Worm (Caenorhabditis elegans) whole organism, L4 larva: ENCODE results near the gene cpsf-4.

Experiments used
- D1046.2 ChIP-seq: fragments of 200-800 bp; sonication (Bioruptor generic); IDR thresholded peaks from 2 replicates; pipeline ENCODE4 v1.3.6; 2022; ENCODE audit warnings: missing genetic modification characterization, missing compliant biosample characterization
- F26F4.8 ChIP-seq: fragments of 200-800 bp; sonication (Bioruptor generic); conservative IDR thresholded peaks from 2 replicates; pipeline ENCODE4 v1.3.6; 2022; ENCODE audit warnings: missing genetic modification characterization, missing compliant biosample characterization
- F37D6.2 ChIP-seq: sonication (generic microtip); optimal IDR thresholded peaks from 2 replicates; lab custom pipeline; 2016; ENCODE audit warnings: mild to moderate bottlenecking, missing genetic modification characterization, missing compliant biosample characterization
- F44E2.7 ChIP-seq: fragments of 200-800 bp; sonication (Bioruptor generic); IDR thresholded peaks from 2 replicates; pipeline ENCODE4 v2.1.2; 2022; ENCODE audit warnings: missing genetic modification characterization, missing compliant biosample characterization
- R02D3.7 ChIP-seq: fragments of 150-350 bp; sonication (generic microtip); optimal IDR thresholded peaks from 3 replicates; lab custom pipeline; 2014; ENCODE audit warnings: missing biosample characterization, missing genetic modification characterization
- T20F7.1 ChIP-seq: fragments of 200-800 bp; sonication (Bioruptor generic); optimal IDR thresholded peaks from 2 replicates; lab custom pipeline; 2018; ENCODE audit warnings: mild to moderate bottlenecking, missing genetic modification characterization, missing compliant biosample characterization
- T26A8.4 ChIP-seq: fragments of 200-800 bp; sonication (Bioruptor generic); IDR thresholded peaks from 2 replicates; pipeline ENCODE4 v1.3.6; 2022; ENCODE audit warnings: missing genetic modification characterization, missing compliant biosample characterization
- Y48G9A.11 ChIP-seq: fragments of 200-800 bp; sonication (Bioruptor generic); IDR thresholded peaks from 2 replicates; pipeline ENCODE4 v1.3.6; 2022; ENCODE audit warnings: missing genetic modification reagents, missing genetic modification characterization, missing compliant biosample characterization
- Y75B8A.6 ChIP-seq: fragments of 200-800 bp; sonication (Bioruptor generic); IDR thresholded peaks from 2 replicates; pipeline ENCODE4 v1.3.6; 2022; ENCODE audit warnings: missing genetic modification reagents, missing genetic modification characterization, missing compliant biosample characterization
- ZK546.5 ChIP-seq, 2 experiments: sonication (generic microtip); optimal IDR thresholded peaks; 2 replicates each; lab custom pipeline; 2017; ENCODE audit warnings: missing biosample characterization in 2 of 2, missing genetic modification characterization in 2 of 2
- aha-1 ChIP-seq: fragments of 150-350 bp; peaks from one replicate; lab custom pipeline; 2014; ENCODE audit warnings: missing biosample characterization, missing genetic modification characterization
- attf-4 ChIP-seq: sonication (generic microtip); optimal IDR thresholded peaks from 3 replicates; lab custom pipeline; 2017; ENCODE audit warnings: missing biosample characterization, missing genetic modification characterization
- ceh-28 ChIP-seq: fragments of 150-350 bp; optimal IDR thresholded peaks from 2 replicates; lab custom pipeline; 2014; ENCODE audit warnings: missing biosample characterization, missing genetic modification reagents, missing genetic modification characterization
- ceh-82 ChIP-seq: sonication (generic microtip); optimal IDR thresholded peaks from 2 replicates; lab custom pipeline; 2017; ENCODE audit warnings: missing biosample characterization, missing genetic modification characterization
- ces-1 ChIP-seq: fragments of 150-350 bp; sonication (generic microtip); optimal IDR thresholded peaks from 4 replicates; lab custom pipeline; 2014; ENCODE audit warnings: missing biosample characterization, missing genetic modification reagents, missing genetic modification characterization
- ctbp-1 ChIP-seq: fragments of 200-800 bp; sonication (Bioruptor generic); IDR thresholded peaks from 2 replicates; pipeline ENCODE4 v1.3.6; 2022; ENCODE audit warnings: missing genetic modification reagents, missing genetic modification characterization, missing compliant biosample characterization
- dmd-6 ChIP-seq: fragments of 200-800 bp; sonication (Bioruptor generic); IDR thresholded peaks from 2 replicates; pipeline ENCODE4 v1.3.6; 2022; ENCODE audit warnings: missing genetic modification reagents, missing genetic modification characterization, missing compliant biosample characterization
- dmd-8 ChIP-seq: fragments of 200-800 bp; sonication (Bioruptor generic); IDR thresholded peaks from 2 replicates; pipeline ENCODE4 v1.3.6; 2022; ENCODE audit warnings: missing genetic modification characterization, missing compliant biosample characterization
- dmd-9 ChIP-seq: fragments of 200-800 bp; sonication (Bioruptor generic); IDR thresholded peaks from 2 replicates; pipeline ENCODE4 v1.3.6; 2022; ENCODE audit warnings: missing genetic modification reagents, missing genetic modification characterization, missing compliant biosample characterization
- dve-1 ChIP-seq: sonication (generic microtip); optimal IDR thresholded peaks from 2 replicates; lab custom pipeline; 2017; ENCODE audit warnings: antibody characterized with exemption, mild to moderate bottlenecking, missing genetic modification characterization, missing compliant biosample characterization; ENCODE audit not compliant: insufficient read depth
- egl-27 ChIP-seq: sonication (generic microtip); optimal IDR thresholded peaks from 3 replicates; lab custom pipeline; 2017; ENCODE audit warnings: missing biosample characterization, missing genetic modification reagents, missing genetic modification characterization
- egl-43 ChIP-seq: fragments of 200-800 bp; sonication (Bioruptor generic); IDR thresholded peaks from 2 replicates; pipeline ENCODE4 v1.3.6; 2022; ENCODE audit warnings: missing genetic modification reagents, missing genetic modification characterization, missing compliant biosample characterization
- gei-8 ChIP-seq: fragments of 200-800 bp; sonication (Bioruptor generic); optimal IDR thresholded peaks from 2 replicates; lab custom pipeline; 2018; ENCODE audit warnings: mild to moderate bottlenecking, missing genetic modification characterization, missing compliant biosample characterization
- hif-1 ChIP-seq, 2 experiments: sonication (generic microtip); optimal IDR thresholded peaks; 2 replicates each; lab custom pipeline; 2016 to 2017; ENCODE audit warnings: missing compliant biosample characterization in 2 of 2, missing genetic modification characterization in 2 of 2, missing genetic modification reagents in 2 of 2, missing genotype in 2 of 2, mild to moderate bottlenecking in 1 of 2
- hlh-11 ChIP-seq: fragments of 200-800 bp; sonication (Bioruptor generic); optimal IDR thresholded peaks from 2 replicates; lab custom pipeline; 2018; ENCODE audit warnings: mild to moderate bottlenecking, missing genetic modification characterization, missing compliant biosample characterization
- hmg-1.1 ChIP-seq: fragments of 200-800 bp; sonication (Bioruptor generic); IDR thresholded peaks from 2 replicates; pipeline ENCODE4 v1.3.6; 2022; ENCODE audit warnings: missing genetic modification reagents, missing genetic modification characterization, missing compliant biosample characterization
- jun-1 ChIP-seq: fragments of 150-350 bp; optimal IDR thresholded peaks from 2 replicates; lab custom pipeline; 2014; ENCODE audit warnings: missing biosample characterization, missing genetic modification reagents, missing genetic modification characterization
- lin-13 ChIP-seq: fragments of 150-350 bp; optimal IDR thresholded peaks from 2 replicates; lab custom pipeline; 2014; ENCODE audit warnings: missing biosample characterization, missing genetic modification reagents, missing genetic modification characterization
- lin-29 ChIP-seq: fragments of 200-800 bp; sonication (Bioruptor generic); IDR thresholded peaks from 2 replicates; pipeline ENCODE4 v1.3.6; 2022; ENCODE audit warnings: missing genetic modification reagents, missing genetic modification characterization, missing compliant biosample characterization
- lin-38 ChIP-seq: fragments of 200-800 bp; sonication (Bioruptor generic); IDR thresholded peaks from 2 replicates; pipeline ENCODE4 v1.3.6; 2022; ENCODE audit warnings: missing genetic modification reagents, missing genetic modification characterization, missing compliant biosample characterization
- lsy-2 ChIP-seq, 2 experiments: fragments of 150-350 bp in 1 of 2; sonication (generic microtip) in 1 of 2; optimal IDR thresholded peaks; 2 replicates each; lab custom pipeline; 2014 to 2017; ENCODE audit warnings: missing biosample characterization in 2 of 2, missing genetic modification characterization in 2 of 2
- madf-5 ChIP-seq, 2 experiments: fragments of 200-800 bp; sonication (Bioruptor generic); IDR thresholded peaks; 2 replicates each; pipeline ENCODE4 v1.3.6; 2022; ENCODE audit warnings: missing compliant biosample characterization in 2 of 2, missing genetic modification characterization in 2 of 2
- mep-1 ChIP-seq: fragments of 150-350 bp; sonication (generic microtip); optimal IDR thresholded peaks from 3 replicates; lab custom pipeline; 2014; ENCODE audit warnings: missing biosample characterization, missing genetic modification characterization
- nhr-10 ChIP-seq: fragments of 150-350 bp; optimal IDR thresholded peaks from 2 replicates; lab custom pipeline; 2014; ENCODE audit warnings: missing biosample characterization, missing genetic modification characterization
- nhr-102 ChIP-seq: sonication (generic microtip); optimal IDR thresholded peaks from 2 replicates; lab custom pipeline; 2016; ENCODE audit warnings: mild to moderate bottlenecking, missing genetic modification characterization, moderate library complexity, missing compliant biosample characterization
- nhr-111 ChIP-seq: fragments of 200-800 bp; sonication (Bioruptor generic); optimal IDR thresholded peaks from 2 replicates; lab custom pipeline; 2018; ENCODE audit warnings: mild to moderate bottlenecking, missing genetic modification characterization, missing compliant biosample characterization
- nhr-25 ChIP-seq: sonication (generic microtip); optimal IDR thresholded peaks from 2 replicates; lab custom pipeline; 2017; ENCODE audit warnings: missing genetic modification characterization, mild to moderate bottlenecking, missing compliant biosample characterization, antibody characterized with exemption, moderate library complexity, borderline replicate concordance; ENCODE audit not compliant: insufficient read depth
- nhr-28 ChIP-seq: fragments of 150-350 bp; optimal IDR thresholded peaks from 2 replicates; lab custom pipeline; 2014; ENCODE audit warnings: missing biosample characterization, missing genetic modification characterization
- nhr-48 ChIP-seq: sonication (generic microtip); optimal IDR thresholded peaks from 2 replicates; lab custom pipeline; 2016; ENCODE audit warnings: mild to moderate bottlenecking, missing genetic modification characterization, missing compliant biosample characterization
- nhr-6 ChIP-seq: fragments of 150-350 bp; optimal IDR thresholded peaks from 2 replicates; lab custom pipeline; 2014; ENCODE audit warnings: missing biosample characterization, missing genetic modification characterization
- nhr-76 ChIP-seq: fragments of 150-350 bp; optimal IDR thresholded peaks from 2 replicates; lab custom pipeline; 2014; ENCODE audit warnings: missing biosample characterization, missing genetic modification characterization
- pha-4 ChIP-seq, 2 experiments: fragments of 150-350 bp in 1 of 2; fragments of 200-800 bp in 1 of 2; sonication (Bioruptor generic) in 1 of 2; IDR thresholded peaks in 1 of 2; optimal IDR thresholded peaks in 1 of 2; 2 replicates each; pipeline versions ENCODE4 v1.3.6 to Lab custom; 2014 to 2022; ENCODE audit warnings: missing genetic modification characterization in 2 of 2, missing genetic modification reagents in 2 of 2, missing biosample characterization in 1 of 2, missing compliant biosample characterization in 1 of 2
- snpc-1.2 ChIP-seq: fragments of 200-800 bp; sonication (Bioruptor generic); IDR thresholded peaks from 2 replicates; pipeline ENCODE4 v1.3.6; 2022; ENCODE audit warnings: missing genetic modification reagents, missing genetic modification characterization, missing compliant biosample characterization
- spr-3 ChIP-seq: fragments of 200-800 bp; sonication (Bioruptor generic); optimal IDR thresholded peaks from 2 replicates; lab custom pipeline; 2018; ENCODE audit warnings: mild to moderate bottlenecking, missing genetic modification characterization, missing compliant biosample characterization
- tag-97 ChIP-seq: fragments of 200-800 bp; sonication (Bioruptor generic); IDR thresholded peaks from 2 replicates; pipeline ENCODE4 v1.3.6; 2022; ENCODE audit warnings: missing genetic modification characterization, missing compliant biosample characterization
- unc-39 ChIP-seq: sonication (generic microtip); optimal IDR thresholded peaks from 2 replicates; lab custom pipeline; 2017; ENCODE audit warnings: missing biosample characterization, missing genetic modification characterization
- unc-62 ChIP-seq, 3 experiments: fragments of 150-350 bp in 1 of 3; sonication (generic microtip); optimal IDR thresholded peaks in 2 of 3; peaks in 1 of 3; 1 replicate in 1 of 3; 2 replicates in 2 of 3; lab custom pipeline; 2014 to 2017; ENCODE audit warnings: missing biosample characterization in 3 of 3, missing genetic modification characterization in 3 of 3, missing genetic modification reagents in 3 of 3, missing genotype in 1 of 3
- zfp-3 ChIP-seq: fragments of 200-800 bp; sonication (Bioruptor generic); conservative IDR thresholded peaks from 2 replicates; pipeline ENCODE4 v1.3.6; 2022; ENCODE audit warnings: missing genetic modification reagents, missing genetic modification characterization, missing compliant biosample characterization
- zip-11 ChIP-seq: fragments of 200-800 bp; sonication (Bioruptor generic); IDR thresholded peaks from 2 replicates; pipeline ENCODE4 v1.3.6; 2022; ENCODE audit warnings: missing genetic modification characterization, missing compliant biosample characterization
- zip-2 ChIP-seq: fragments of 150-350 bp; optimal IDR thresholded peaks from 2 replicates; lab custom pipeline; 2014; ENCODE audit warnings: missing biosample characterization, missing genetic modification characterization
- ztf-11 ChIP-seq: fragments of 150-350 bp; optimal IDR thresholded peaks from 2 replicates; lab custom pipeline; 2014; ENCODE audit warnings: missing biosample characterization, missing genetic modification characterization

The cpsf-4 gene

DNA sequence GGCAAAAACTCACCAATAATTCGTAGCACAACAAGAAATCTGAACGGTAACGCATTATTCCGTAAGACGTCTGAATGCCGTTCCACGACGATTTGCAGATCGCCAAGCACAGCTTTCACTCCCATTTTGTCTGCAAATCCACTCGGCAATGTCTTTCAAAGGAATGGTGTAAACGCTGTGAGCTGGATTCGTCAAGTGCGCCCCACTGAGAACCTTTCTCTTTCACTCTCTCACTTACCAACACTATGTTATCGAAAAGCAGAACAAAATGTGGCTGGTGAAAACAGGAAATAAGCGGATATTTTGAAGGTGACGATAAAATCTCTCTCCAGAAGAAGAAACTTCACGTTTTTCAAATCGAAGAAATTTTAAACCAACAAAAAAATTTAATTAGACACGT, 4.3 kb downstream of the cpsf-4 start:
- TF ChIP-seq madf-5 (GFP tag; IDR thresholded peaks at IDR 0.05; lab: Robert Waterston, UW), result no peak
- no peak for TF ChIP-seq nhr-25 (tag; lab: Kevin White, UChicago)
- TF ChIP-seq ces-1 (GFP tag; lab: Kevin White, UChicago), result no peak
- no peak for TF ChIP-seq zip-11 (GFP tag; lab: Robert Waterston, UW)
- TF ChIP-seq nhr-10 (tag; lab: Kevin White, UChicago), result no peak
- TF ChIP-seq F44E2.7 (GFP tag; lab: Robert Waterston, UW), result no peak
- TF ChIP-seq snpc-1.2 (GFP tag; lab: Robert Waterston, UW), result no peak
- no peak for TF ChIP-seq gei-8 (GFP tag; lab: Kevin White, UChicago)
- peak; percentile 70 for TF ChIP-seq lin-38 (GFP tag; lab: Robert Waterston, UW)
- no peak for TF ChIP-seq lin-29 (GFP tag; lab: Robert Waterston, UW)
- 0 out of 2 replicates have a peak, but pooled peaks have one; percentile 9 for TF ChIP-seq dmd-6
- TF ChIP-seq pha-4 (GFP tag; IDR thresholded peaks at IDR 0.05; lab: Robert Waterston, UW), result no peak
- TF ChIP-seq pha-4 (tag; optimal IDR thresholded peaks at IDR 0.05; lab: Kevin White, UChicago), result no peak
- no peak for TF ChIP-seq hmg-1.1 (GFP tag; lab: Robert Waterston, UW)
- TF ChIP-seq unc-62 (GFP tag; optimal IDR thresholded peaks at IDR 0.05 in 1 of 2; lab: Kevin White, UChicago), result peak in 1 of 2 experiments; percentile 37
- TF ChIP-seq unc-62 (tag; optimal IDR thresholded peaks at IDR 0.05; lab: Kevin White, UChicago), result no peak
- peak in 1 of 2 experiments; percentile 50 for TF ChIP-seq lsy-2 (tag; optimal IDR thresholded peaks at IDR 0.05; lab: Kevin White, UChicago)
- TF ChIP-seq R02D3.7 (tag; lab: Kevin White, UChicago), result no peak
- TF ChIP-seq ceh-28, result no peak
- TF ChIP-seq mep-1 (tag; lab: Kevin White, UChicago), result peak; percentile 51
- no peak for TF ChIP-seq T20F7.1 (GFP tag; lab: Kevin White, UChicago)
- TF ChIP-seq hlh-11 (tag; lab: Kevin White, UChicago), result peak; percentile 26
- no peak for TF ChIP-seq nhr-111 (GFP tag; lab: Kevin White, UChicago)
- no peak for TF ChIP-seq Y75B8A.6 (GFP tag; lab: Robert Waterston, UW)
- TF ChIP-seq dve-1 (tag; lab: Kevin White, UChicago), result peak; percentile 20
- TF ChIP-seq F26F4.8, result no peak
- no peak for TF ChIP-seq D1046.2
- no peak for TF ChIP-seq nhr-28 (tag; lab: Kevin White, UChicago)
- no peak for TF ChIP-seq ZK546.5 (tag; optimal IDR thresholded peaks at IDR 0.05; lab: Kevin White, UChicago)
- TF ChIP-seq nhr-6, result peak; percentile 16
- TF ChIP-seq nhr-76 (tag; lab: Kevin White, UChicago), result no peak
- TF ChIP-seq lin-13 (GFP tag; lab: Kevin White, UChicago), result no peak
- no peak for TF ChIP-seq unc-39 (tag; lab: Kevin White, UChicago)
- no peak for TF ChIP-seq dmd-8 (GFP tag; lab: Robert Waterston, UW)
- no peak for TF ChIP-seq zfp-3 (GFP tag; lab: Robert Waterston, UW)
- no peak for TF ChIP-seq egl-43 (GFP tag; lab: Robert Waterston, UW)
- TF ChIP-seq spr-3 (GFP tag; lab: Kevin White, UChicago), result no peak
- TF ChIP-seq nhr-102 (tag; lab: Kevin White, UChicago), result no peak
- TF ChIP-seq ztf-11, result no peak
- TF ChIP-seq T26A8.4, result no peak
- TF ChIP-seq ctbp-1 (GFP tag; lab: Robert Waterston, UW), result no peak
- TF ChIP-seq aha-1, result peak; percentile 44
- no peak for TF ChIP-seq zip-2 (tag; lab: Kevin White, UChicago)
- no peak for TF ChIP-seq egl-27
- TF ChIP-seq Y48G9A.11 (GFP tag; lab: Robert Waterston, UW), result 0 out of 2 replicates have a peak, but pooled peaks have one; percentile 21
- no peak for TF ChIP-seq ceh-82 (tag; lab: Kevin White, UChicago)
- TF ChIP-seq tag-97 (GFP tag; lab: Robert Waterston, UW), result no peak
- no peak for TF ChIP-seq F37D6.2 (tag; lab: Kevin White, UChicago)
- no peak for TF ChIP-seq jun-1 (tag; lab: Kevin White, UChicago)
- no peak for TF ChIP-seq attf-4 (tag; lab: Kevin White, UChicago)
- TF ChIP-seq nhr-48 (tag; lab: Kevin White, UChicago), result no peak
- TF ChIP-seq hif-1 (tag; optimal IDR thresholded peaks at IDR 0.05; lab: Kevin White, UChicago), result no peak
- no peak for TF ChIP-seq dmd-9
